Worm (Caenorhabditis elegans): ENCODE data around the gene F55A11.11.

DNA sequence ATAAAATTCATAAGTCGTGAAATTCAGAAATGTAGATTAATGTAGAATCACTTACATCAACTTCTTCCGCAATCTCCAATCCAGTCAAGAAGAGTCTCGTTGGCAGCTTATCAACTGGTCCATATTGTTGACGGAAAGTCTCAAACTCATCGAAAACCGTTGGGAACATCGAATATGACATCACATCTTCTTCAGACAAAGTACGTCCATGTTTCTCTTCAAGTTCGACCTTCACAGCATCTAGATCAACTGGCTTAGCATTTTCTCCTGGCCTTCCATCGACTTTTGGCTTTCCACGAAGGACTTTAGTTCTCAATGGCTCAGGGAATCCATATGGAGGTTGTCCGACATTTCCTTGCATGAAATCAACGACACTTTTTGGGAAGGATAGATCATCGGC is 35.8 kb downstream of the F55A11.11 start:
- TF ChIP-seq nhr-11 (tag; optimal IDR thresholded peaks at IDR 0.05) (no peak), nfya-1 (tag; optimal IDR thresholded peaks at IDR 0.05; ENCODE audit: insufficient read depth) (no peak), unc-39 (tag; optimal IDR thresholded peaks at IDR 0.05) (no peak), nhr-12 (tag; optimal IDR thresholded peaks at IDR 0.05) (no peak), nhr-67 (tag; optimal IDR thresholded peaks at IDR 0.05) (no peak), elt-2 (tag; optimal IDR thresholded peaks at IDR 0.05) (no peak), jun-1 (tag; optimal IDR thresholded peaks at IDR 0.05) (no peak), fos-1 (tag; optimal IDR thresholded peaks at IDR 0.05) (no peak), nhr-28 (tag; optimal IDR thresholded peaks at IDR 0.05) (no peak), elt-1 (tag; optimal IDR thresholded peaks at IDR 0.05) (no peak)

All from whole organism, L3 larva.